Worm (Caenorhabditis elegans): ENCODE measurements around the gene T02H6.10.

- TF ChIP-seq ahr-1 (tag; optimal IDR thresholded peaks at IDR 0.05) (no peak), odd-2 (tag; optimal IDR thresholded peaks at IDR 0.05) (no peak), fkh-10 (GFP tag; optimal IDR thresholded peaks at IDR 0.05) (no peak), pha-4 (tag; optimal IDR thresholded peaks at IDR 0.05) (no peak), ceh-31 (tag; optimal IDR thresholded peaks at IDR 0.05) (no peak), pax-1 (tag; optimal IDR thresholded peaks at IDR 0.05) (no peak), ceh-19 (GFP tag; optimal IDR thresholded peaks at IDR 0.05) (no peak), sdc-2 (tag; optimal IDR thresholded peaks at IDR 0.05) (no peak), ceh-45 (GFP tag; IDR thresholded peaks at IDR 0.05) (no peak), pqm-1 (tag; optimal IDR thresholded peaks at IDR 0.05) (no peak)
Measured at ce11 chrII:643733-644132, 36.8 kb downstream of the T02H6.10 start.

Measured in whole organism, late embryonic.